Fruit fly (Drosophila melanogaster) whole organism, prepupa: ENCODE measurements around the gene tj.

ENCODE experiments used
- Blimp-1 ChIP-seq: fragments of 200-800 bp; sonication (Bioruptor generic); optimal IDR thresholded peaks from 3 replicates; lab custom pipeline; 2017; ENCODE audit warnings: missing biosample characterization, missing genetic modification characterization, mild to moderate bottlenecking, moderate library complexity, missing genetic modification reagents
- CG10631 ChIP-seq: fragments of 200-800 bp; sonication (Bioruptor generic); optimal IDR thresholded peaks from 2 replicates; lab custom pipeline; 2016; ENCODE audit warnings: missing biosample characterization, missing genetic modification characterization
- CG15336 ChIP-seq: fragments of 200-800 bp; sonication (Bioruptor generic); IDR thresholded peaks from 2 replicates; pipeline ENCODE4 v1.3.6; 2022; ENCODE audit warnings: missing biosample characterization, missing genetic modification characterization
- CG16779 ChIP-seq: fragments of 200-800 bp; sonication (Bioruptor generic); optimal IDR thresholded peaks from 3 replicates; lab custom pipeline; 2017; ENCODE audit warnings: missing biosample characterization, mild to moderate bottlenecking, missing genetic modification characterization
- CG31627 ChIP-seq: fragments of 200-800 bp; sonication (Bioruptor generic); optimal IDR thresholded peaks from 3 replicates; lab custom pipeline; 2016; ENCODE audit warnings: missing biosample characterization, missing genetic modification characterization
- CG32006 ChIP-seq: fragments of 200-800 bp; sonication (Bioruptor generic); optimal IDR thresholded peaks from 3 replicates; lab custom pipeline; 2017; ENCODE audit warnings: missing biosample characterization, mild to moderate bottlenecking, missing genetic modification characterization
- CG34406 ChIP-seq: fragments of 200-800 bp; sonication (Bioruptor generic); optimal IDR thresholded peaks from 3 replicates; lab custom pipeline; 2016; ENCODE audit warnings: missing biosample characterization, missing genetic modification characterization
- CG3919 ChIP-seq: fragments of 200-800 bp; sonication (Bioruptor generic); optimal IDR thresholded peaks from 3 replicates; lab custom pipeline; 2016; ENCODE audit warnings: missing biosample characterization, missing genetic modification characterization
- CG4318 ChIP-seq: fragments of 200-800 bp; sonication (Bioruptor generic); optimal IDR thresholded peaks from 3 replicates; lab custom pipeline; 2017; ENCODE audit warnings: missing biosample characterization, mild to moderate bottlenecking, missing genetic modification characterization
- CG6163 ChIP-seq: fragments of 200-800 bp; sonication (Bioruptor generic); IDR thresholded peaks from 3 replicates; pipeline ENCODE4 v1.3.6; 2022; ENCODE audit warnings: missing biosample characterization, missing genetic modification characterization
- CG6808 ChIP-seq: fragments of 200-800 bp; sonication (Bioruptor generic); optimal IDR thresholded peaks from 3 replicates; lab custom pipeline; 2017; ENCODE audit warnings: missing biosample characterization, missing genetic modification characterization, mild to moderate bottlenecking, moderate library complexity, missing genetic modification reagents
- CG6854 ChIP-seq: fragments of 200-800 bp; sonication (Bioruptor generic); optimal IDR thresholded peaks from 2 replicates; lab custom pipeline; 2017; ENCODE audit warnings: missing biosample characterization, mild to moderate bottlenecking, missing genetic modification characterization
- CG7368 ChIP-seq: fragments of 200-800 bp; sonication (Bioruptor generic); optimal IDR thresholded peaks from 3 replicates; lab custom pipeline; 2016; ENCODE audit warnings: missing biosample characterization, missing genetic modification characterization
- CG8119 ChIP-seq: fragments of 200-800 bp; sonication (Bioruptor generic); IDR thresholded peaks from 3 replicates; pipeline ENCODE4 v1.3.6; 2022; ENCODE audit warnings: missing biosample characterization, missing genetic modification characterization
- CG8319 ChIP-seq: fragments of 200-800 bp; sonication (Bioruptor generic); optimal IDR thresholded peaks from 3 replicates; lab custom pipeline; 2016; ENCODE audit warnings: missing biosample characterization, missing genetic modification characterization
- CG8632 ChIP-seq: fragments of 200-800 bp; sonication (Bioruptor generic); optimal IDR thresholded peaks from 3 replicates; lab custom pipeline; 2016; ENCODE audit warnings: missing biosample characterization, missing genetic modification characterization
- CG9139 ChIP-seq: fragments of 200-800 bp; sonication (Bioruptor generic); optimal IDR thresholded peaks from 3 replicates; lab custom pipeline; 2017; ENCODE audit warnings: missing biosample characterization, mild to moderate bottlenecking, missing genetic modification characterization
- Eip75B ChIP-seq: fragments of 200-800 bp; sonication (Bioruptor generic); optimal IDR thresholded peaks from 3 replicates; lab custom pipeline; 2016; ENCODE audit warnings: missing biosample characterization, missing genetic modification characterization
- Eip78C ChIP-seq: fragments of 200-800 bp; sonication (Bioruptor generic); peaks from one replicate; lab custom pipeline; 2016; ENCODE audit warnings: missing biosample characterization, missing genetic modification characterization
- Ets96B ChIP-seq: fragments of 200-800 bp; optimal IDR thresholded peaks from 2 replicates; lab custom pipeline; 2019; ENCODE audit warnings: missing biosample characterization, mild to moderate bottlenecking, missing genetic modification characterization, moderate library complexity
- Hr38 ChIP-seq: sonication (Bioruptor generic); optimal IDR thresholded peaks from 2 replicates; lab custom pipeline; 2016; ENCODE audit warnings: missing biosample characterization, missing genetic modification characterization
- Hr39 ChIP-seq: fragments of 200-800 bp; sonication (Bioruptor generic); optimal IDR thresholded peaks from 2 replicates; lab custom pipeline; 2016; ENCODE audit warnings: missing biosample characterization, missing genetic modification characterization
- Hr4 ChIP-seq: fragments of 200-800 bp; sonication (Bioruptor generic); optimal IDR thresholded peaks from 3 replicates; lab custom pipeline; 2016; ENCODE audit warnings: missing biosample characterization, missing genetic modification characterization
- Lpt ChIP-seq: fragments of 200-800 bp; sonication (Bioruptor generic); optimal IDR thresholded peaks from 3 replicates; lab custom pipeline; 2016; ENCODE audit warnings: missing biosample characterization, missing genetic modification characterization
- Met ChIP-seq: fragments of 200-800 bp; sonication (Bioruptor generic); optimal IDR thresholded peaks from 3 replicates; lab custom pipeline; 2016; ENCODE audit warnings: missing biosample characterization, missing genetic modification characterization
- OdsH ChIP-seq: fragments of 200-800 bp; sonication (Bioruptor generic); optimal IDR thresholded peaks from 3 replicates; lab custom pipeline; 2016; ENCODE audit warnings: missing biosample characterization, missing genetic modification characterization
- Smox ChIP-seq: fragments of 200-800 bp; sonication (Bioruptor generic); optimal IDR thresholded peaks from 3 replicates; lab custom pipeline; 2016; ENCODE audit warnings: missing biosample characterization, missing genetic modification characterization
- Sox102F ChIP-seq: fragments of 200-800 bp; sonication (Bioruptor generic); optimal IDR thresholded peaks from 2 replicates; lab custom pipeline; 2016; ENCODE audit warnings: missing biosample characterization, mild to moderate bottlenecking, missing genetic modification characterization
- Sox14 ChIP-seq: fragments of 200-800 bp; sonication (Bioruptor generic); optimal IDR thresholded peaks from 3 replicates; lab custom pipeline; 2016; ENCODE audit warnings: missing biosample characterization, missing genetic modification characterization
- Sox15 ChIP-seq: fragments of 200-800 bp; sonication (Bioruptor generic); optimal IDR thresholded peaks from 3 replicates; lab custom pipeline; 2016; ENCODE audit warnings: missing biosample characterization, missing genetic modification characterization
- achi ChIP-seq: fragments of 200-800 bp; sonication (Bioruptor generic); optimal IDR thresholded peaks from 3 replicates; lab custom pipeline; 2016; ENCODE audit warnings: missing biosample characterization, missing genetic modification characterization
- acj6 ChIP-seq: fragments of 200-800 bp; sonication (Bioruptor generic); optimal IDR thresholded peaks from 3 replicates; lab custom pipeline; 2016; ENCODE audit warnings: missing biosample characterization, missing genetic modification characterization
- dac ChIP-seq: fragments of 200-800 bp; sonication (Bioruptor generic); optimal IDR thresholded peaks from 2 replicates; lab custom pipeline; 2017; ENCODE audit warnings: missing biosample characterization, mild to moderate bottlenecking, missing genetic modification characterization
- eg ChIP-seq: fragments of 200-800 bp; sonication (Bioruptor generic); IDR thresholded peaks from 3 replicates; pipeline ENCODE4 v1.3.6; 2022; ENCODE audit warnings: missing biosample characterization, missing genetic modification characterization
- esn ChIP-seq: fragments of 200-800 bp; sonication (Bioruptor generic); optimal IDR thresholded peaks from 2 replicates; lab custom pipeline; 2016; ENCODE audit warnings: missing biosample characterization, mild to moderate bottlenecking, missing genetic modification characterization, moderate library complexity
- fkh ChIP-seq: fragments of 200-800 bp; sonication (Bioruptor generic); optimal IDR thresholded peaks from 3 replicates; lab custom pipeline; 2017; ENCODE audit warnings: missing biosample characterization, mild to moderate bottlenecking, missing genetic modification characterization, moderate library complexity
- lz ChIP-seq: fragments of 200-800 bp; sonication (Bioruptor generic); optimal IDR thresholded peaks from 3 replicates; lab custom pipeline; 2016; ENCODE audit warnings: missing biosample characterization, missing genetic modification characterization
- net ChIP-seq: fragments of 200-800 bp; sonication (Bioruptor generic); optimal IDR thresholded peaks from 3 replicates; lab custom pipeline; 2016; ENCODE audit warnings: missing biosample characterization, missing genetic modification characterization
- pdm3 ChIP-seq: fragments of 200-800 bp; sonication (Bioruptor generic); optimal IDR thresholded peaks from 3 replicates; lab custom pipeline; 2016; ENCODE audit warnings: missing biosample characterization, missing genetic modification characterization
- salr ChIP-seq, 2 experiments: fragments of 200-800 bp; sonication (Bioruptor generic); optimal IDR thresholded peaks; 3 replicates each; lab custom pipeline; 2016 to 2018; ENCODE audit warnings: missing biosample characterization in 2 of 2, missing genetic modification characterization in 2 of 2, mild to moderate bottlenecking in 1 of 2
- spab ChIP-seq: fragments of 200-800 bp; sonication (Bioruptor generic); optimal IDR thresholded peaks from 2 replicates; lab custom pipeline; 2017; ENCODE audit warnings: missing biosample characterization, mild to moderate bottlenecking, missing genetic modification characterization, missing genetic modification reagents
- ss ChIP-seq, 2 experiments: fragments of 200-800 bp; sonication (Bioruptor generic); optimal IDR thresholded peaks; 2 replicates in 1 of 2; 3 replicates in 1 of 2; lab custom pipeline; 2017 to 2018; ENCODE audit warnings: mild to moderate bottlenecking in 2 of 2, missing biosample characterization in 2 of 2, missing genetic modification characterization in 2 of 2, moderate library complexity in 1 of 2
- svp ChIP-seq: fragments of 200-800 bp; sonication (Bioruptor generic); peaks from one replicate; lab custom pipeline; 2016; ENCODE audit warnings: missing biosample characterization, missing genetic modification characterization
- vri ChIP-seq: fragments of 200-800 bp; sonication (Bioruptor generic); optimal IDR thresholded peaks from 3 replicates; lab custom pipeline; 2016; ENCODE audit warnings: missing biosample characterization, mild to moderate bottlenecking, missing genetic modification characterization

The tj gene

dm6 chr2L:19433292-19433691, 30.8 kb upstream of the tj start:
- TF ChIP-seq Eip78C (GFP tag; lab: Kevin White, UChicago) (peak; percentile 66), svp (no peak), CG9139 (GFP tag; lab: Kevin White, UChicago) (no peak), Lpt (peak; percentile 6), CG34406 (GFP tag; lab: Kevin White, UChicago) (no peak), Met (GFP tag; lab: Kevin White, UChicago) (no peak), CG32006 (GFP tag; lab: Kevin White, UChicago) (peak; percentile 57), Sox102F (no peak), Hr4 (GFP tag; lab: Kevin White, UChicago) (peak; percentile 45), esn (no peak), eg (GFP tag; lab: Robert Waterston, UW) (0 out of 3 replicates have a peak, but pooled peaks have one; percentile 33), CG8319 (GFP tag; lab: Kevin White, UChicago) (no peak), CG15336 (GFP tag; lab: Robert Waterston, UW) (peak; percentile 53), OdsH (GFP tag; lab: Kevin White, UChicago) (peak; percentile 3), CG8119 (GFP tag; lab: Robert Waterston, UW) (peak; percentile 43; the same call in 1 of the 3 replicates), CG10631 (no peak), Sox14 (no peak), net (no peak), acj6 (GFP tag; lab: Kevin White, UChicago) (no peak), CG3919 (GFP tag; lab: Kevin White, UChicago) (no peak), fkh (GFP tag; lab: Kevin White, UChicago) (peak; percentile 8)

- no peak for TF ChIP-seq eg (GFP tag; lab: Robert Waterston, UW)
- peak; percentile 10 for TF ChIP-seq CG16779
- peak in 1 of 2 experiments; percentile 21 for TF ChIP-seq ss (GFP tag; optimal IDR thresholded peaks at IDR 0.05; lab: Kevin White, UChicago)
- TF ChIP-seq fkh (GFP tag; lab: Kevin White, UChicago) = peak; percentile 91
- TF ChIP-seq Met (GFP tag; lab: Kevin White, UChicago) = no peak
- TF ChIP-seq Eip78C (GFP tag; lab: Kevin White, UChicago) = peak; percentile 36
Observed at dm6 chr2L:19434260-19434659, 29.8 kb upstream of the tj start.

dm6 chr2L:19438685-19439597, 25.1 kb upstream of the tj start:
- peak; percentile 10 for TF ChIP-seq CG32006 (GFP tag; lab: Kevin White, UChicago)
- no peak for TF ChIP-seq Hr39 (GFP tag; lab: Kevin White, UChicago)
- TF ChIP-seq dac = no peak
- no peak for TF ChIP-seq lz
- no peak for TF ChIP-seq fkh (GFP tag; lab: Kevin White, UChicago)
- peak; percentile 39; the same call in 1 of the 3 replicates for TF ChIP-seq eg (GFP tag; lab: Robert Waterston, UW)
- peak; percentile 7 to 37 for TF ChIP-seq ss (GFP tag; optimal IDR thresholded peaks at IDR 0.05; lab: Kevin White, UChicago)
- peak; percentile 57; the same call in 2 of the 3 replicates for TF ChIP-seq CG8119 (GFP tag; lab: Robert Waterston, UW)
- TF ChIP-seq vri (GFP tag; lab: Kevin White, UChicago) = no peak
- TF ChIP-seq CG10631 = no peak
- no peak for TF ChIP-seq CG4318 (GFP tag; lab: Kevin White, UChicago)
- TF ChIP-seq CG16779 = no peak
- TF ChIP-seq CG6808 (GFP tag; lab: Kevin White, UChicago) = peak; percentile 99
- no peak for TF ChIP-seq salr (GFP tag; optimal IDR thresholded peaks at IDR 0.05; lab: Kevin White, UChicago)
- TF ChIP-seq spab = no peak
- TF ChIP-seq Blimp-1 (GFP tag; lab: Kevin White, UChicago) = peak; percentile 50
- TF ChIP-seq Eip75B = peak; percentile 13
- no peak for TF ChIP-seq Sox15
- TF ChIP-seq CG6854 (GFP tag; lab: Kevin White, UChicago) = peak; percentile 33
- peak; percentile 4 for TF ChIP-seq CG8632 (GFP tag; lab: Kevin White, UChicago)
- no peak for TF ChIP-seq Smox (GFP tag; lab: Kevin White, UChicago)
- TF ChIP-seq Hr4 (GFP tag; lab: Kevin White, UChicago) = peak; percentile 18
- peak; percentile 18 for TF ChIP-seq Lpt
- peak; percentile 44 for TF ChIP-seq esn
- peak; percentile 10 for TF ChIP-seq pdm3 (GFP tag; lab: Kevin White, UChicago)
- TF ChIP-seq Hr38 (GFP tag; lab: Kevin White, UChicago) = no peak
- TF ChIP-seq Ets96B (tag; lab: Kevin White, UChicago) = peak; percentile 43
- TF ChIP-seq CG7368 (GFP tag; lab: Kevin White, UChicago) = no peak
- TF ChIP-seq CG15336 (GFP tag; lab: Robert Waterston, UW) = peak; percentile 30; the same call in 1 of the 2 replicates
- no peak for TF ChIP-seq CG31627 (GFP tag; lab: Kevin White, UChicago)
- TF ChIP-seq Eip78C (GFP tag; lab: Kevin White, UChicago) = peak; percentile 76
- peak; percentile 23 for TF ChIP-seq achi
- TF ChIP-seq CG6163 = peak; percentile 36; the same call in 1 of the 3 replicates
- no peak for TF ChIP-seq Sox102F
